Fruit fly (Drosophila melanogaster) whole organism, larva: ENCODE results near the gene Hipk.
A peak's percentile ranks its signal among the peaks of the same experiment; 100 is the strongest.

ENCODE experiments used
- noc ChIP-seq: fragments of 200-800 bp; sonication (Bioruptor generic); optimal IDR thresholded peaks from 3 replicates; lab custom pipeline; 2019; ENCODE audit warnings: missing biosample characterization, mild to moderate bottlenecking, missing genetic modification characterization, moderate library complexity

The Hipk gene

dm6 chr3L:554577-554976 is 11.7 kb downstream of the Hipk start:
- TF ChIP-seq noc (tag; lab: Kevin White, UChicago), result no peak

dm6 chr3L:555326-555725 is 12.5 kb downstream of the Hipk start:
- TF ChIP-seq noc (tag; lab: Kevin White, UChicago), result no peak

DNA sequence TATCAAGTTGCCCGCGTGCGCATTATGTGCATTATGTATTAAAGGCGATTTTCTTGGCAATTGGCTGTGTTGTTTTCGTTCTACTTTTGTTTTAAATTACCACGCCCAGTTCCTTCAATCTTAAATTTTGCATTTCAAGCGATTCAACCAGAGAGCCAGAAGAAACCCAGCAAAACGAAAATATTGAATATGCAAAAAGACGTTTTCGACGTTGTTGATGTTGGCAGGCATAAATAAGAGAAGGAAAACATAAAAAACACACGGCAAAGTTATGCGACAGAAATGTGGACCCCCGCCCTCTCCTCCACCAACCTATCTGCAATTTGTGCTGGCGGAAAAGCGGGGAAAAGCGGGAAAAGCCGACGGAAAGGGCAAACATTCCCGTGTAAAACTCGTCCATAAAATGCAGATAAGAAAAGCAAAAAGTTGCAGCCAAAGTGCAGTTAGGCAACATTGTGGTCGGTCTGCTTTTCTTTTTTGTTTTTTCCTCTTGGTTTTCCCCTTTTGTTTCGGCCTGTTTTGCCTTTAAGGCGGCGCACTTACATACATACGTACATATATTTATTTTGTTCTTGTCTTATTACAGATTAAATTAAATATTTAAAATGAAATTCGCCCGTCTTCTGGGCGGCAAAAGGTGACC is 13.2 kb downstream of the Hipk start:
- TF ChIP-seq noc (tag; lab: Kevin White, UChicago), result no peak

- no peak for TF ChIP-seq noc (tag; lab: Kevin White, UChicago)
These were observed 14.4 kb downstream of the Hipk start for dm6 chr3L:557294-557693.

DNA sequence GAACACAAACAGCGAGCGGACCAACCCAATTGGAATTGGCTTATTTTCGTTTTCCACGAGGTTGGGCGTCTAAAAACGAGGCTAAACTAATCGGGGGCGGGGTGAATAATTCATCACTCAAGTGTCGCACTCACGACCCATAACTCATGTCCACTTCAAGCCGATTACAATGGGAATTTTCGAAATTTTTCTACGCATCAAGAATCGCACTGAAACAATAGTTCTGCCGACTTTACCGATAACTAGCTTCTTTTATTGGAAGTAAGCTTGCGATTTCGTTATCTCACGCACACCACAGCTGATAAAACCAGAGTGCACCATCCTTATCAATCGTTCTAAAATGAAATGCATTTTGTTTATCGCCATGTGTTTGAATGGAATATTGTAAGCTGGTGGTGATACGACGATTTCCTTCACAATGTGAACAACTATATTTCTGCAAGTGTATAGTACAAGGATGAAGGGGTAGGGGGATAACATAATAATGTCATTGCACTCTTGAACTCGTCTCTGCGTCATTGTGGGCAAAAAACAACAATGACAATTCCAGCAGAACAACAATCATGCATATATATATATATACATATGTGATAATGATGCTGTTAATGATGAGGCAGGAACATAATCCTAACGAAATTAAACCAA is 16.7 kb downstream of the Hipk start:
- peak; percentile 3 for TF ChIP-seq noc (tag; lab: Kevin White, UChicago)

DNA sequence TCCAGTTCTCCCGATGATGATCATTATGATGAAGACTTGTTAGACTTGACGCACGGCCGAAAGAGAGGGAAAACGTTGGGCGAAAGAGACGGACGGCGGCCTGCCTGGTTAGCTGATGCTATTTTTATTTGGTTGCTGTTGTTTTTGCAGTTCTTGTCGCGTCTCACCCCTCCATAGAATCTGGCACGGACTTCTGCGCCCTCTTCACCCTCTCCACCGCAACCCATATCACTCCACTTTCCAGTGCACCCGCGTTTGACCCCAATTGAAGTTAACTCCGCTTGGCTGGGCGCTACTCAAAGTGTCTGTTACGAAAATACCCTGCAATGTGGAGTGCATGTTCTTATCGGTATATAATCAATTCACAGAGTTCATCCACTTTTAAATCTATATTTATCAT is 18.3 kb downstream of the Hipk start:
- TF ChIP-seq noc (tag; lab: Kevin White, UChicago), result no peak

dm6 chr3L:561772-562454 is 19.1 kb downstream of the Hipk start:
- TF ChIP-seq noc (tag; lab: Kevin White, UChicago), result no peak

DNA sequence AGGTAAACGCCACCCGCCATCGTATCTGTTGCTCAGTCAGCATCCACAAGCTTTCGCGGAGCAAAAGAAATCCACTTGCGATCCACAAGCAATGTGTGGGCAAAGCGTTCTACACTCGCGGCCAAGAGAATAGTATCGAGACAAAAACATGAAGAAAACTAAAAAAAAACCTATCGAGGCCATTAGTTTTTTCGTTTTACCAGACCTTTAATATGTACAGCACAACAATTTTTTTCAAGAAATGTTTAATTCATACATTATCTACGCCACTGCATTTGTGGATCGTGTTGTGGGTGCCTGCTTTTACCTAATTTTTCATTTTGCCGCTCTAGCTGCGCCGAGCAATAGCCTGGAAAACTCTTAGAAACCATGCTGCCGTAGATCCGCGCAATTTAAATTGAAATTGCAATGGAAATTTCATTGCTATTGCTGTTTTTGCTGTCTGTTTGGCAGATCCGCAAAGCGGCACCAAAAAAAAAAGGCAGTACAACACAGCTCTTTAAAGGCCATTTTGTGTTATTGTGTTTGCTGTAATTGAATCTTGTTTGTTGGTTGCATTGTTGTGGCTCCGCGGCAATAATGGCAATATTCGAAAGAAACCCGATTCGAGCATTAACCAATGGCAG is 20.3 kb downstream of the Hipk start:
- peak; percentile 18 for TF ChIP-seq noc (tag; lab: Kevin White, UChicago)

- no peak for TF ChIP-seq noc (tag; lab: Kevin White, UChicago)
These were observed 21.1 kb downstream of the Hipk start for dm6 chr3L:563951-564350.

DNA sequence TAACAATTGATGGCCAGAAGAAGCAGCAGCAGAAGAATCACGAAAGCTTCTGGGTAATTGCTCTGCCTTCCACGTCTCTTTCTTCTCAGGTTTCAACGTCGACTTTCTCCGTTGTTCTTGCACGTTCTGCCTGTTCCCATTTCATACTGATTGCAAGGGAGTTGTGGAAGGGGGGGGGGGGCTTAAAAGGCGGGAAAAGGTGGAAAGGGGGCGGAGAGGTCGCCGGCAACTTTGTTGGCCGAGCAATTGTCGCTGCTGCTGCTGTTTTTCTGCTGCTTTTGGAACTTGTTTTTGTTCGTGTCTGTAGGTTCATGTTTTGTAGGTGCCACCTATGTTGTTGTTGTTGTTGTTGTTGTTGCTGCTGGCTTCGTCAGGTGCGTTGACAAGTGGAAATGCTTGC is 22.7 kb downstream of the Hipk start:
- TF ChIP-seq noc (tag; lab: Kevin White, UChicago), result no peak

- no peak for TF ChIP-seq noc (tag; lab: Kevin White, UChicago)
These were observed 23.2 kb downstream of the Hipk start for dm6 chr3L:565964-566627.

DNA sequence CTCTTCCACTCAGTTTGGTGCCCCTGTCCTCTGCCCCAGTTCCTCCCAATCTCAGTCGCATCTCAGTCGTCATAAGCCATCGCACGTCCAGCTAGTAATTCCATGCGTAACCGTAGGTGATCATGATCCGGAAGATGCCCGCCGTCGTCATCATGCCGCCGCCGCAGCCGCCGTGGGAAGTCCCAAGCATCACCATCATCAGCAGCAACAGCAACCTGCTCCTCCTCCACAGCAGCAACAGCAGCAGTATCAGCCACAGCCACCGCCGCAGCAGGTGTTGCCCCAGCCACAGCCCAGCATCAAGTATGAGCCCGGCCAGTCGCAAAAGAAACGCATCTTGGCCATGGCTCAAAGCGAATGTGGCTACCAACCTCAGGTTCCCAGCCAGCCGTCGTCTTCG is 30.1 kb downstream of the Hipk start:
- no peak for TF ChIP-seq noc (tag; lab: Kevin White, UChicago)

DNA sequence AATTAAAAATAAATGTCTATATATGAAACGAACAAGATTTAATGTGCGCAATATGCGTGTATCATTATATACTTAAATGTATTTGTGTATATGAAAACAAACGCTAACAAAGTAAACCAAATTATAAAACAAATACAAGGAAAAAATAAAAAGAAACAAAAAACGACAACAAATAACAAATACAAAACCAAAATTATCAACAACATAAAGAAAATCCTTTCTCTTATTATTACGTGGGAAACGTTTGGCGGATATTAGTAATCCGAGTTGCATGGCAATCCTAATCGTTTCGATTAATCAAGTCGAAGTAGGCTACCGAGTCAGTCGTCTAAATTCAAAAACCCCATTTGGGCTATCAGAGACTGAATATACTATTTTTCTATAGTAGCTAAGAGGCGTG is 38.2 kb downstream of the Hipk start, which contains the start of gene Ppm1:
TSS of gene Ppm1 (plus strand) at position 301 of the 400 bp plus-strand sequence.
- no peak for TF ChIP-seq noc (tag; lab: Kevin White, UChicago)

DNA sequence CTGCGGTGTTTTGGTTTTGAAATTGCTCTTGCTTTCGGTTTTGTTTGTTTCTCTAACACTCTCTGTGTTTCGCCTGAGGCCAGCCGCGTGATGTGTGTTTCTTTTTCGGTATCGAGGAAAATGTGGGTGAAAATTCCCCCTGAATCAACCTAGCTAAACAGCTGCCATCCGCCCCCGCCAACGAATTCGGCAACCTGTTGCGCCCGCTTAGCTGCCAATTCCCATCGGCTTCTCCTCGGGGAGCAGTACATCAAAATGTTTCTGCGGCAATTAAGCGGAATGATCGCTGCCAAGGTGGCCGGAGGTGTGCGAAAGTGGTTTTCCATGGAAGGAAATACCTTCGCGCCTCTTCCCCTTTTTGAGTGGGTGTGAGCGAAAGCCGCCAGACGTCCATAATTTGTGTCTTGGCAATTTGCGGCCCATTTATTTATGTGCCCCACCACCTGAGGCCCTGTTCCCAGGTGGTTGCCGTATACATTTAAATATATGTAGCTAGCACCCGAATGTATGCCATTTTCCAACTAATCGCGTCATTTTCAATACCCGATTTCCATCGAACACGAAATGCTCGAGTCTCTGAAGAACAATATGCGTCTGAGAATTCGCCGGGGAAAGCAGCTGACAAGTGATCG is 43.8 kb downstream of the Hipk start:
- no peak for TF ChIP-seq noc (tag; lab: Kevin White, UChicago)

dm6 chr3L:587827-588226 is 45.0 kb downstream of the Hipk start:
- TF ChIP-seq noc (tag; lab: Kevin White, UChicago), result no peak

DNA sequence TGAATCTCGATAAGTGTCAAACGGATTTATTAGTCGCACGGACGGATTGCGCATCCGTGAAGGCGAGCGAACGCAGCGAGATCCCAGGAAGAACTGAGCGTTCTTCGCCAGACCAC is 46.2 kb downstream of the Hipk start, which contains the start of gene Kah:
TSS of gene Kah (minus strand) at position 101 of the 116 bp plus-strand sequence.
- TF ChIP-seq noc (tag; lab: Kevin White, UChicago), result no peak
